Worm (Caenorhabditis elegans): ENCODE results near the gene M01B2.12.

ce11 chrV:15241259-15241658 lies 22.8 kb downstream of the M01B2.12 start, which contains the start of gene chil-12:
- no peak for TF ChIP-seq unc-62 (GFP tag; optimal IDR thresholded peaks at IDR 0.05)
- TF ChIP-seq elt-3 (tag; optimal IDR thresholded peaks at IDR 0.05) = no peak
- TF ChIP-seq snpc-4 (tag; optimal IDR thresholded peaks at IDR 0.05) = no peak
- no peak for TF ChIP-seq nhr-237 (tag; optimal IDR thresholded peaks at IDR 0.05)
- TF ChIP-seq nhr-2 (tag; optimal IDR thresholded peaks at IDR 0.05) = no peak
- no peak for TF ChIP-seq lin-13 (tag; optimal IDR thresholded peaks at IDR 0.05)
- no peak for TF ChIP-seq unc-120 (tag; optimal IDR thresholded peaks at IDR 0.05; ENCODE audit: poor library complexity, severe bottlenecking)

Measured in whole organism, mixed stage, embryonic.